Worm (Caenorhabditis elegans) whole organism, young adult: ENCODE data around the gene C50E3.13.

Experiments used
- B0035.1 ChIP-seq: sonication (generic microtip); optimal IDR thresholded peaks from 2 replicates; lab custom pipeline; 2016; ENCODE audit warnings: missing genetic modification characterization, mild to moderate bottlenecking, missing compliant biosample characterization, missing genotype, missing genetic modification reagents
- B0261.1 ChIP-seq: sonication (generic microtip); optimal IDR thresholded peaks from 2 replicates; lab custom pipeline; 2016; ENCODE audit warnings: mild to moderate bottlenecking, missing genetic modification characterization, moderate library complexity, missing compliant biosample characterization
- B0336.3 ChIP-seq: fragments of 200-800 bp; sonication (Bioruptor generic); IDR thresholded peaks from 2 replicates; pipeline ENCODE4 v1.3.6; 2022; ENCODE audit warnings: missing genetic modification characterization, missing compliant biosample characterization
- C17E4.6 ChIP-seq: fragments of 200-800 bp; sonication (Bioruptor generic); IDR thresholded peaks from 2 replicates; pipeline ENCODE4 v1.3.6; 2022; ENCODE audit warnings: missing genetic modification reagents, missing genetic modification characterization, missing compliant biosample characterization
- F22D6.2 ChIP-seq: sonication (generic microtip); optimal IDR thresholded peaks from 2 replicates; lab custom pipeline; 2016; ENCODE audit warnings: mild to moderate bottlenecking, missing genetic modification characterization, missing compliant biosample characterization
- F23B12.7 ChIP-seq: sonication (generic microtip); optimal IDR thresholded peaks from 2 replicates; lab custom pipeline; 2017; ENCODE audit warnings: missing genetic modification characterization, mild to moderate bottlenecking, missing compliant biosample characterization, antibody characterized with exemption, moderate library complexity; ENCODE audit not compliant: insufficient read depth
- F33H1.4 ChIP-seq: fragments of 200-800 bp; sonication (Bioruptor generic); IDR thresholded peaks from 2 replicates; pipeline ENCODE4 v1.3.6; 2022; ENCODE audit warnings: missing genetic modification reagents, missing genetic modification characterization, missing compliant biosample characterization
- F37B4.10 ChIP-seq: fragments of 200-800 bp; sonication (Bioruptor generic); IDR thresholded peaks from 2 replicates; pipeline ENCODE4 v1.3.6; 2022; ENCODE audit warnings: missing genetic modification characterization, missing compliant biosample characterization
- F39B2.1 ChIP-seq: fragments of 200-800 bp; sonication (Bioruptor generic); IDR thresholded peaks from 2 replicates; pipeline ENCODE4 v1.3.6; 2022; ENCODE audit warnings: missing genetic modification reagents, missing genetic modification characterization, missing compliant biosample characterization
- F52B5.7 ChIP-seq: sonication (generic microtip); optimal IDR thresholded peaks from 2 replicates; lab custom pipeline; 2016; ENCODE audit warnings: mild to moderate bottlenecking, missing genetic modification characterization, missing compliant biosample characterization
- T07F8.4 ChIP-seq: sonication (generic microtip); optimal IDR thresholded peaks from 2 replicates; lab custom pipeline; 2016; ENCODE audit warnings: mild to moderate bottlenecking, missing genetic modification characterization, moderate library complexity, missing compliant biosample characterization
- Y53F4B.3 ChIP-seq: fragments of 200-800 bp; sonication (Bioruptor generic); IDR thresholded peaks from 2 replicates; pipeline ENCODE4 v1.3.6; 2022; ENCODE audit warnings: missing genetic modification reagents, missing genetic modification characterization, missing compliant biosample characterization
- Y79H2A.3 ChIP-seq: fragments of 200-800 bp; sonication (Bioruptor generic); conservative IDR thresholded peaks from 2 replicates; pipeline ENCODE4 v1.3.6; 2022; ENCODE audit warnings: missing genetic modification reagents, missing genetic modification characterization, missing compliant biosample characterization
- ama-1 ChIP-seq, 3 experiments: fragments of 150-350 bp in 1 of 3; sonication (generic microtip) in 2 of 3; optimal IDR thresholded peaks; 2 replicates each; lab custom pipeline; 2014 to 2018; ENCODE audit warnings: missing biosample characterization in 2 of 3, missing genetic modification characterization in 2 of 3, missing genetic modification reagents in 2 of 3
- atf-7 ChIP-seq: sonication (generic microtip); optimal IDR thresholded peaks from 2 replicates; lab custom pipeline; 2017; ENCODE audit warnings: mild to moderate bottlenecking, missing genetic modification characterization, missing compliant biosample characterization
- ceh-40 ChIP-seq: fragments of 200-800 bp; sonication (Bioruptor generic); IDR thresholded peaks from 2 replicates; pipeline ENCODE4 v1.3.6; 2022; ENCODE audit warnings: missing genetic modification characterization, missing compliant biosample characterization
- chd-7 ChIP-seq: sonication (generic microtip); optimal IDR thresholded peaks from 2 replicates; lab custom pipeline; 2016; ENCODE audit warnings: mild to moderate bottlenecking, missing genetic modification characterization, moderate library complexity, missing compliant biosample characterization
- dpff-1 ChIP-seq: sonication (generic microtip); optimal IDR thresholded peaks from 2 replicates; lab custom pipeline; 2017; ENCODE audit warnings: mild to moderate bottlenecking, missing genetic modification characterization, missing compliant biosample characterization
- dpl-1 ChIP-seq: fragments of 150-350 bp; optimal IDR thresholded peaks from 2 replicates; lab custom pipeline; 2014; ENCODE audit warnings: missing biosample characterization, missing genetic modification reagents, missing genetic modification characterization
- efl-1 ChIP-seq: fragments of 150-350 bp; optimal IDR thresholded peaks from 2 replicates; lab custom pipeline; 2014; ENCODE audit warnings: missing biosample characterization, missing genetic modification reagents, missing genetic modification characterization
- egl-44 ChIP-seq: fragments of 200-800 bp; sonication (Bioruptor generic); IDR thresholded peaks from 2 replicates; pipeline ENCODE4 v1.3.6; 2022; ENCODE audit warnings: missing genetic modification reagents, missing genetic modification characterization, missing compliant biosample characterization
- fkh-3 ChIP-seq: sonication (generic microtip); optimal IDR thresholded peaks from 2 replicates; lab custom pipeline; 2016; ENCODE audit warnings: mild to moderate bottlenecking, missing genetic modification characterization, missing compliant biosample characterization
- lsl-1 ChIP-seq: fragments of 200-800 bp; sonication (Bioruptor generic); optimal IDR thresholded peaks from 2 replicates; lab custom pipeline; 2018; ENCODE audit warnings: mild to moderate bottlenecking, missing genetic modification characterization, moderate library complexity, missing compliant biosample characterization
- madf-6 ChIP-seq: fragments of 200-800 bp; sonication (Bioruptor generic); IDR thresholded peaks from 2 replicates; pipeline ENCODE4 v1.3.6; 2022; ENCODE audit warnings: missing genetic modification reagents, missing genetic modification characterization, missing compliant biosample characterization
- madf-8 ChIP-seq: fragments of 200-800 bp; sonication (Bioruptor generic); conservative IDR thresholded peaks from 2 replicates; pipeline ENCODE4 v1.3.6; 2022; ENCODE audit warnings: missing genetic modification reagents, missing genetic modification characterization, missing compliant biosample characterization
- mes-4 ChIP-seq: sonication (generic microtip); optimal IDR thresholded peaks from 2 replicates; lab custom pipeline; 2016; ENCODE audit warnings: missing genotype, missing genetic modification characterization, missing compliant biosample characterization
- nfyb-1 ChIP-seq: fragments of 200-800 bp; sonication (Bioruptor generic); IDR thresholded peaks from 2 replicates; pipeline ENCODE4 v1.3.6; 2022; ENCODE audit warnings: missing genetic modification reagents, missing genetic modification characterization, missing compliant biosample characterization
- nhr-80 ChIP-seq: sonication (generic microtip); optimal IDR thresholded peaks from 2 replicates; lab custom pipeline; 2016; ENCODE audit warnings: missing genetic modification characterization, missing compliant biosample characterization
- pha-4 ChIP-seq: fragments of 150-350 bp; sonication (generic microtip); optimal IDR thresholded peaks from 2 replicates; lab custom pipeline; 2014; ENCODE audit warnings: missing biosample characterization, missing genetic modification reagents, missing genetic modification characterization
- rcor-1 ChIP-seq: fragments of 200-800 bp; sonication (Bioruptor generic); IDR thresholded peaks from 2 replicates; pipeline ENCODE4 v1.3.6; 2022; ENCODE audit warnings: missing genetic modification reagents, missing genetic modification characterization, missing compliant biosample characterization
- snpc-1.3 ChIP-seq: sonication (generic microtip); optimal IDR thresholded peaks from 2 replicates; lab custom pipeline; 2017; ENCODE audit warnings: missing genetic modification characterization, mild to moderate bottlenecking, missing compliant biosample characterization, antibody characterized with exemption, moderate library complexity, missing genotype, missing genetic modification reagents; ENCODE audit not compliant: insufficient read depth
- snpc-4 ChIP-seq, 5 experiments: fragments of 150-350 bp in 1 of 5; sonication (generic microtip) in 4 of 5; optimal IDR thresholded peaks; 2 replicates each; lab custom pipeline; 2014 to 2018; ENCODE audit warnings: missing genetic modification characterization in 5 of 5, missing biosample characterization in 3 of 5, antibody characterized with exemption in 2 of 5, mild to moderate bottlenecking in 2 of 5, missing compliant biosample characterization in 2 of 5, missing genotype in 2 of 5, moderate library complexity in 2 of 5, missing genetic modification reagents in 1 of 5
- xnd-1 ChIP-seq: sonication (generic microtip); optimal IDR thresholded peaks from 2 replicates; lab custom pipeline; 2016; ENCODE audit warnings: missing genotype, missing genetic modification reagents, missing genetic modification characterization, missing compliant biosample characterization
- ztf-25 ChIP-seq: fragments of 200-800 bp; sonication (Bioruptor generic); IDR thresholded peaks from 2 replicates; pipeline ENCODE4 v1.3.6; 2022; ENCODE audit warnings: missing genetic modification reagents, missing genetic modification characterization, missing compliant biosample characterization
- ztf-26 ChIP-seq: sonication (generic microtip); optimal IDR thresholded peaks from 2 replicates; lab custom pipeline; 2017; ENCODE audit warnings: missing genetic modification characterization, missing compliant biosample characterization
- ztf-6 ChIP-seq: fragments of 200-800 bp; sonication (Bioruptor generic); IDR thresholded peaks from 2 replicates; pipeline ENCODE4 v1.3.6; 2022; ENCODE audit warnings: missing genetic modification reagents, missing genetic modification characterization, missing compliant biosample characterization

The C50E3.13 gene

ce11 chrV:7622011-7622465, 2.0 kb downstream of the C50E3.13 start, which contains the start of gene C50E3.12:
TSS of gene C50E3.12 (minus strand) at chrV:7622061.
- TF ChIP-seq dpff-1 (tag; lab: Kevin White, UChicago) (no peak), mes-4 (tag; lab: Kevin White, UChicago) (no peak), F33H1.4 (GFP tag; lab: Robert Waterston, UW) (0 out of 2 replicates have a peak, but pooled peaks have one; percentile 11), dpl-1 (GFP tag; lab: Kevin White, UChicago) (peak; percentile 45), T07F8.4 (tag; lab: Kevin White, UChicago) (no peak), madf-6 (peak; percentile 89), madf-8 (GFP tag; lab: Robert Waterston, UW) (peak; percentile 75), efl-1 (peak; percentile 79), xnd-1 (tag; lab: Kevin White, UChicago) (peak; percentile 30), egl-44 (GFP tag; lab: Robert Waterston, UW) (no peak), lsl-1 (GFP tag; lab: Kevin White, UChicago) (peak; percentile 5)

DNA sequence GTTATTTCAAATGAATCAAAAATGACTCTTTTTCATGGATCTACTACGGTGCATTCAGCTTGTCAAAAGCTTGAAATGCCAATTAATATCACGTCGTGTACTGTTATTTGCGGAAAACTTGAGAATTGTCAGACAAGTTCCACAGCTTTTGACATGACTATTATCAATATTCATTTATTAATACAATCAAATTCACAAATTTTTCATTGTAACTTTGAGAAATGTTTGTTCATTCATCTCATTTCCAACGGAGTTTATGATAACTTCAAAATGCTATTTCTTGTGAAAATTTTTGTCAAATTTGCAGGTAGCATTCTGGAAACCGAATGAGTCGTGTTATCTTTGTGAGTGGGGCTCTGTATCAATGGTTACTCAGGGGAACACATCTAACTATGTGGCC, 5.9 kb downstream of the C50E3.13 start, which contains the start of gene C50E3.15:
TSS of gene C50E3.15 (plus strand) at position 301 of the 400 bp plus-strand sequence.
- TF ChIP-seq B0261.1, result no peak
- TF ChIP-seq dpff-1 (tag; lab: Kevin White, UChicago), result no peak
- no peak for TF ChIP-seq lsl-1 (GFP tag; lab: Kevin White, UChicago)
- TF ChIP-seq ceh-40 (GFP tag; lab: Robert Waterston, UW), result no peak
- TF ChIP-seq F22D6.2, result no peak
- TF ChIP-seq B0336.3 (GFP tag; lab: Robert Waterston, UW), result no peak
- TF ChIP-seq ztf-25, result no peak
- no peak for TF ChIP-seq F39B2.1 (GFP tag; lab: Robert Waterston, UW)
- TF ChIP-seq F23B12.7 (tag; lab: Kevin White, UChicago), result no peak
- TF ChIP-seq ztf-26, result no peak
- no peak for TF ChIP-seq ztf-6 (GFP tag; lab: Robert Waterston, UW)
- TF ChIP-seq fkh-3 (tag; lab: Kevin White, UChicago), result no peak
- no peak for TF ChIP-seq snpc-4 (GFP tag; optimal IDR thresholded peaks at IDR 0.05; lab: Kevin White, UChicago)
- TF ChIP-seq snpc-4 (tag; optimal IDR thresholded peaks at IDR 0.05; lab: Kevin White, UChicago), result no peak
- TF ChIP-seq F37B4.10 (GFP tag; lab: Robert Waterston, UW), result no peak
- TF ChIP-seq nhr-80, result no peak

DNA sequence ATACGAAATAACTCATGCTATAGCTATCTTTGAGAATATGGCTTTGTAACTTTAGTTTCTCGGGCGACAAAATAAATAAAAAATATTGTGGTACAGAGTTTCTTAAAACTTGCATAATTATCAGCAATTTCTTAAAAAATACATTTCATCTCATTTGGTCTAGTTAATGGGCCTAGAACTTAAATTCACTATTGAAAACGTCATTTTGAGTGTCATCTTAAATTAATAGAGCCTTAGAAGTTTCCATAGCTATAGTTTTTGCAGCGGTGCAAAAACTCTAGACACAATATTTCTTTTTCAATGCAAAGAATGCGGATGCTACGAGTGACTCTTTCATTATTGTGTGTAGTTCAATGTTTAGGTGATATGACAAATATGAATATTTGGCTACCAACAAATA, 12.0 kb downstream of the C50E3.13 start, which contains the start of gene clec-215:
TSS of gene clec-215 (plus strand) at position 301 of the 400 bp plus-strand sequence.
- TF ChIP-seq F23B12.7 (tag; lab: Kevin White, UChicago), result no peak
- TF ChIP-seq chd-7 (tag; lab: Kevin White, UChicago), result no peak
- TF ChIP-seq snpc-1.3, result no peak
- no peak for TF ChIP-seq pha-4 (tag; lab: Kevin White, UChicago)
- no peak for TF ChIP-seq Y53F4B.3 (GFP tag; lab: Robert Waterston, UW)
- no peak for TF ChIP-seq B0035.1 (tag; lab: Kevin White, UChicago)
- TF ChIP-seq nfyb-1 (GFP tag; lab: Robert Waterston, UW), result no peak
- TF ChIP-seq ama-1 (optimal IDR thresholded peaks at IDR 0.05; lab: Kevin White, UChicago), result no peak
- TF ChIP-seq ama-1 (GFP tag; optimal IDR thresholded peaks at IDR 0.05; lab: Kevin White, UChicago), result no peak
- TF ChIP-seq rcor-1, result no peak
- TF ChIP-seq F52B5.7, result no peak
- no peak for TF ChIP-seq C17E4.6 (GFP tag; lab: Robert Waterston, UW)
- no peak for TF ChIP-seq dpl-1 (GFP tag; lab: Kevin White, UChicago)
- TF ChIP-seq atf-7 (tag; lab: Kevin White, UChicago), result no peak
- no peak for TF ChIP-seq Y79H2A.3 (GFP tag; lab: Robert Waterston, UW)
